Worm (Caenorhabditis elegans): ENCODE results near the gene ula-1.
"Not testable (repeated sequence)": the region's sequence is repeated elsewhere in the genome, so short reads cannot be mapped to it uniquely, and the experiment has no call there.

The ula-1 gene

DNA sequence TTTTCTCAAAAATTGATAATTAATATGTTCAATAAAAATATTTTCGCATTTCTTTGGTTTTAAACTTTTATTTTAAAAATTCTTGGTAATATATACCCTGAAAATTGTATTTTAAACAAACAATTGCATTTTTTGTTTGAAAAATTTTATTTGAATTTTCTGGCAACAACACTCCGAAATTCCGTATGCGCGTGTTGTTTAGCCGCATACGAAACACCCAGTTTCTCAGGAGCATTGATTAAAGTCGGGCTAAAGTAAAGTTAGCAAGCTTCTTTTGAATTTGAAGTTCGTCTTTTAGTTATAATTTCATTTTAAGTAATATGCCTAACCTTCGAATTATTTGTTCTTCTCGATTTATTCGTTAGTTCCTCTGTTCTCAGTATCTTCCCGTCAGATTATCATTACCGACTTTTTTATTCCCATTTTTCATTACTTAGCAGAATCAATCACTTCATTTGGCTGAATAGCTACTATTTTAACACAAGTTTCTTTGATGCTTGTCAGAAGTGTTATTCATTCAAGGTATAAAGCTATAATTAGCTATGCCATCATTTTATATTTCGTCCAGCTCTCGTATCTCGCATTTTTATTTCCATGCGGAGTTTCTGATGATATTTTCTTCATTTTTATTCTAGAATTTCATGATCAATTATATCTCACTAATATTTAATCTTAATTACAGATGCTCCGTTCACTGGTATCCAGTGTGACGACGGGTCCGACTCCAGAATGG, 14.9 kb upstream of the ula-1 start, which contains the start of gene mrps-18C:
TSS of gene mrps-18C (plus strand) at position 683 of the 733 bp plus-strand sequence.
- no peak for TF ChIP-seq unc-62 (GFP tag; optimal IDR thresholded peaks at IDR 0.05)

- TF ChIP-seq unc-62 (GFP tag; optimal IDR thresholded peaks at IDR 0.05), result no peak
Measured at ce11 chrIII:4932203-4932699, 12.1 kb upstream of the ula-1 start, which contains the start of the genes C26E6.12 and eri-9. TSS of gene C26E6.12 (minus strand) at chrIII:4932253. TSS of gene eri-9 (plus strand) at chrIII:4932450.

DNA sequence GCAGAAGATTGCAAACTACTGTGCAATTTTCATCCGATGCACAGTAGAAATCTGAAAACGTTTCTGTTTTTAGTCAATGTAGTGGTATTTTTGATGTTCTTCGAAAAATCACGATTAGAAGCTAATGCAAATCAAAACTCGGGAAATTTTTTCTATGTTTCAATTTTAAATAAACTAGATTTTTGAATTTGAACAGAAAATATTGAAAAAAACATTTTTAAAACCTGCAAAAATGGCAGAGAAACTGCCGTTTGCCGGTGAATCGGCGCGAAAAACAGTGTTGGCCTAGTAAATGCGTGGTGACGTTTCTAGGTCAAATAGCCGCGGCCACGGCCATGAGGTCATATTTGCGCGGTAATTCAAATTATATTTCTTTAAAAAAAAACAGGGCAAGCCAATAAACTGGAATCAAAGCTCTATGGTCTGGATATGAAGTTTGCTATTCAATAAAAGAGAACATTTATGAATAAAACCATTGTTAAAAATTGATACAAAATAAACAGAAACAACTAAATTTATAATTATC, 10.1 kb upstream of the ula-1 start, which contains the start of gene set-2:
TSS of gene set-2 (minus strand) at position 51 of the 526 bp plus-strand sequence.
- TF ChIP-seq unc-62 (GFP tag; optimal IDR thresholded peaks at IDR 0.05), result no peak

ce11 chrIII:4924134-4924533, 4.0 kb upstream of the ula-1 start:
- no peak for TF ChIP-seq unc-62 (GFP tag; optimal IDR thresholded peaks at IDR 0.05)

DNA sequence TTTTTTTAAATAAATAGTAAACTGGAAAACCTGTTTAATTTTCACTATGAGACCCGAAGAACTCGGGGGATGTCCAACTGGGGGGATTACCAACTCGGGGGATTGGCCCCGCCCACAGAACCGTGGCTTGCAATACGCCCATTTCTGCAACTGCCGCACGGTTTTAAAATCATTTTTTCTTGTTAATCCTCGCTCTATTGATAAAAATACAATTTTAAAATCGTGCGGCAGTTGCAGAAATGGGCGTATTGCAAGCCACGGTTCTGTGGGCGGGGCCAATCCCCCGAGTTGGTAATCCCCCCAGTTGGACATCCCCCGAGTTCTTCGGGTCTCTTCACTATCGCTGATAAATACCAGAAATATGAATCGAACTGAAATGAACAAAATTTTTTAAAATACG, 1.9 kb upstream of the ula-1 start, which contains the start of gene mmab-1:
TSS of gene mmab-1 (minus strand) at position 95 of the 400 bp plus-strand sequence.
- not testable (repeated sequence) for TF ChIP-seq unc-62 (GFP tag; optimal IDR thresholded peaks at IDR 0.05)

DNA sequence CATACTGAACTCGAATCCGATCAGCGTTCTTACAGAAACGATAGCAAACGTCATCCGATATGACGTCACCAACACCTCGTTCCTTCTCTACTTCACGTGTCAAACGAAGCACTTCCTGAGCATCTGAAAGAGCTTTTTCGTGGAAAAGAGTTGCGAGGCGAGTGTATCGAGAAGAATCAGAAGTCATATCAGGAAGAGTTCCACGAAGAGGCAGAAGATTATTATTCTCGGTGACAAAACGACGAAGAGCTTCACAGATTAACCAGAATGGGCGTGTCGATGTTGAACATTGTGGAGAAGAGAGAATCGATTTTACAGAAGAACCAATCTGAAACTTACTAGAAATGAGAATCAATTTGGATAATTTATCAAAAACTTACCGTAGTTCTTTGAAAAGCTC, 1.2 kb downstream of the ula-1 start:
- TF ChIP-seq unc-62 (GFP tag; optimal IDR thresholded peaks at IDR 0.05), result no peak

DNA sequence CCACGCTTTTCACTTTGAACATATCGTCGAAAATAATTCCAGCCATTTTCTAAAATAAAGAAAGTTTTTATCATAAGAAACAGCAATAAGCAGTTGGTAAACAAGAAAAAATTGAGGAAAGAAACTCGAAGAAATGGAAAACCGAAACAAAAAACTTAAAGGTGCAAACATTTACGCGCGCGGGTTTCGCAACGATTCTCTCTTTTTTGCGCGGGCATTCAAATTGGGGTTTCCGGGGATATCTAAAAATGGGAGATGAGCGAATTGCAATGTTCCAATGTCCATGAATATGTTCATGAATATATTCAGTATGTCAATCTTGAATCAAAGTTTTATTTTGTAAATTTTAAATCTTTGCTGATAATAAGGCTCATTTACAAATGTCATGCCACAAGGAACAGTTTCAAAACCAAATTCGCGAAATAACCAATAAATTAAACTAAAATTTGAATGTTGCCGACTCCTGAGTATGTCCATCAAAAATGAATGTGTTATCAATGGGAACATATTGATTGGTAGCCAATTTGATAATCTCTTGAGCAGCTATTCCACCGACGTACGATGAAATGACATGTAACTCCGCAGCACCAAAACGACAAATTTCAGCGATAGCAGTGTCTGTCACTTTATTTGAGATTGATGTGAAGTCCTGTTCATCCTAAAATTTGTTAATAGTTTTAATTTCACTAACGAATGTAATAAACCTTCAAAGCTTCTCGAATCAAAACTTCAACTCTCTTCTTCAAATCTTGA, 2.0 kb downstream of the ula-1 start, which contains the start of gene rpb-8:
TSS of gene rpb-8 (minus strand) at position 49 of the 753 bp plus-strand sequence.
- no peak for TF ChIP-seq unc-62 (GFP tag; optimal IDR thresholded peaks at IDR 0.05)

- no peak for TF ChIP-seq unc-62 (GFP tag; optimal IDR thresholded peaks at IDR 0.05)
Measured at ce11 chrIII:4917077-4917476, 3.0 kb downstream of the ula-1 start, which contains the start of gene rars-1. TSS of gene rars-1 (minus strand) at chrIII:4917177.

ce11 chrIII:4913736-4914135, 6.4 kb downstream of the ula-1 start:
- no peak for TF ChIP-seq unc-62 (GFP tag; optimal IDR thresholded peaks at IDR 0.05)

DNA sequence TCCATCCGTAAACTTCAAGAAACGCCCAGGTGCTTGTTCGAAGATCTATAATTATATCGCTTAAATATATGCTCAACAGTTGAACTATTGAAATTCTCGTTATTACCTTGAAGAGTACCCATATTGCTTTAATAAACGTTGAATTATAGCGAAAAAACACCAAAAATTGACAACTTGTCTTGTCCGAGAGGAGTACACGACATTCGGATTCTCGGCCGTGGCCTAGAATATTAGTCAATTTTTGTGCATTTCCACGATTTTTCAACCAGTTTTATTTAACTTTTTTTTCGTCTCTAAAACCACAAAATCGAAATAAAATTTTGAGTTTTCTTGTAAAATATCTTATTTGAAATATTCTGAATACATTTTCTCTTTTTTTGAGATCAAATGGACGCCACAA, 7.8 kb downstream of the ula-1 start, which contains the start of the genes F26F4.9 and cee-1:
TSS of gene F26F4.9 (minus strand) at position 205 of the 400 bp plus-strand sequence.
TSS of gene cee-1 (plus strand) at position 383 of the 400 bp plus-strand sequence.
- TF ChIP-seq unc-62 (GFP tag; optimal IDR thresholded peaks at IDR 0.05), result no peak

- no peak for TF ChIP-seq unc-62 (GFP tag; optimal IDR thresholded peaks at IDR 0.05)
Measured at ce11 chrIII:4910956-4911355, 9.2 kb downstream of the ula-1 start, which contains the start of gene F26F4.2. TSS of gene F26F4.2 (plus strand) at chrIII:4911256.

ce11 chrIII:4909938-4910337, 10.2 kb downstream of the ula-1 start, which contains the start of gene F26F4.12:
TSS of gene F26F4.12 (minus strand) at chrIII:4910038.
- no peak for TF ChIP-seq unc-62 (GFP tag; optimal IDR thresholded peaks at IDR 0.05)

ce11 chrIII:4906896-4907295, 13.2 kb downstream of the ula-1 start, which contains the start of gene rom-1:
TSS of gene rom-1 (plus strand) at chrIII:4907196.
- no peak for TF ChIP-seq unc-62 (GFP tag; optimal IDR thresholded peaks at IDR 0.05)

- TF ChIP-seq unc-62 (GFP tag; optimal IDR thresholded peaks at IDR 0.05), result no peak
Measured at ce11 chrIII:4906365-4906764, 13.8 kb downstream of the ula-1 start.

- TF ChIP-seq unc-62 (GFP tag; optimal IDR thresholded peaks at IDR 0.05), result no peak
Measured at ce11 chrIII:4905405-4905804, 14.7 kb downstream of the ula-1 start, which contains the start of gene F26F4.8. TSS of gene F26F4.8 (minus strand) at chrIII:4905473.

Data from whole organism, dauer.